Worm (Caenorhabditis elegans) whole organism, L4 larva: ENCODE results near the gene zip-12.
A peak's percentile ranks its signal among the peaks of the same experiment; 100 is the strongest.

Source experiments
- F10B5.3 ChIP-seq: sonication (generic microtip); optimal IDR thresholded peaks from 2 replicates; lab custom pipeline; 2016; ENCODE audit warnings: mild to moderate bottlenecking, missing genetic modification characterization, missing compliant biosample characterization
- Y105C5A.15 ChIP-seq: fragments of 200-800 bp; sonication (Bioruptor generic); IDR thresholded peaks from 2 replicates; pipeline ENCODE4 v1.3.6; 2022; ENCODE audit warnings: missing genetic modification characterization, missing compliant biosample characterization
- Y48G9A.11 ChIP-seq: fragments of 200-800 bp; sonication (Bioruptor generic); IDR thresholded peaks from 2 replicates; pipeline ENCODE4 v1.3.6; 2022; ENCODE audit warnings: missing genetic modification reagents, missing genetic modification characterization, missing compliant biosample characterization
- ZK546.5 ChIP-seq, 2 experiments: sonication (generic microtip); optimal IDR thresholded peaks; 2 replicates each; lab custom pipeline; 2017; ENCODE audit warnings: missing biosample characterization in 2 of 2, missing genetic modification characterization in 2 of 2
- attf-4 ChIP-seq: sonication (generic microtip); optimal IDR thresholded peaks from 3 replicates; lab custom pipeline; 2017; ENCODE audit warnings: missing biosample characterization, missing genetic modification characterization
- ceh-20 ChIP-seq: fragments of 200-800 bp; sonication (Bioruptor generic); IDR thresholded peaks from 2 replicates; pipeline ENCODE4 v1.3.6; 2022; ENCODE audit warnings: missing genetic modification reagents, missing genetic modification characterization, missing compliant biosample characterization
- ceh-28 ChIP-seq: fragments of 150-350 bp; optimal IDR thresholded peaks from 2 replicates; lab custom pipeline; 2014; ENCODE audit warnings: missing biosample characterization, missing genetic modification reagents, missing genetic modification characterization
- ceh-62 ChIP-seq: sonication (generic microtip); optimal IDR thresholded peaks from 2 replicates; lab custom pipeline; 2017; ENCODE audit warnings: missing biosample characterization, missing genetic modification characterization
- cey-2 ChIP-seq: sonication (generic microtip); optimal IDR thresholded peaks from 3 replicates; lab custom pipeline; 2017; ENCODE audit warnings: missing genetic modification characterization, mild to moderate bottlenecking, missing compliant biosample characterization, antibody characterized with exemption, borderline replicate concordance; ENCODE audit not compliant: insufficient read depth
- daf-19 ChIP-seq: fragments of 200-800 bp; sonication (Bioruptor generic); conservative IDR thresholded peaks from 2 replicates; pipeline ENCODE4 v1.3.6; 2022; ENCODE audit warnings: missing genetic modification characterization, missing compliant biosample characterization
- dmd-6 ChIP-seq: fragments of 200-800 bp; sonication (Bioruptor generic); IDR thresholded peaks from 2 replicates; pipeline ENCODE4 v1.3.6; 2022; ENCODE audit warnings: missing genetic modification reagents, missing genetic modification characterization, missing compliant biosample characterization
- dmd-9 ChIP-seq: fragments of 200-800 bp; sonication (Bioruptor generic); IDR thresholded peaks from 2 replicates; pipeline ENCODE4 v1.3.6; 2022; ENCODE audit warnings: missing genetic modification reagents, missing genetic modification characterization, missing compliant biosample characterization
- dve-1 ChIP-seq: sonication (generic microtip); optimal IDR thresholded peaks from 2 replicates; lab custom pipeline; 2017; ENCODE audit warnings: antibody characterized with exemption, mild to moderate bottlenecking, missing genetic modification characterization, missing compliant biosample characterization; ENCODE audit not compliant: insufficient read depth
- egl-43 ChIP-seq: fragments of 200-800 bp; sonication (Bioruptor generic); IDR thresholded peaks from 2 replicates; pipeline ENCODE4 v1.3.6; 2022; ENCODE audit warnings: missing genetic modification reagents, missing genetic modification characterization, missing compliant biosample characterization
- fkh-10 ChIP-seq: fragments of 150-350 bp; optimal IDR thresholded peaks from 2 replicates; lab custom pipeline; 2014; ENCODE audit warnings: missing biosample characterization, missing genetic modification reagents, missing genetic modification characterization
- fos-1 ChIP-seq: fragments of 150-350 bp; optimal IDR thresholded peaks from 2 replicates; lab custom pipeline; 2014; ENCODE audit warnings: missing biosample characterization, missing genetic modification characterization
- hlh-11 ChIP-seq: fragments of 200-800 bp; sonication (Bioruptor generic); optimal IDR thresholded peaks from 2 replicates; lab custom pipeline; 2018; ENCODE audit warnings: mild to moderate bottlenecking, missing genetic modification characterization, missing compliant biosample characterization
- hlh-30 ChIP-seq: sonication (generic microtip); optimal IDR thresholded peaks from 2 replicates; lab custom pipeline; 2017; ENCODE audit warnings: antibody characterized with exemption, mild to moderate bottlenecking, missing genetic modification characterization, missing compliant biosample characterization; ENCODE audit not compliant: insufficient read depth
- jun-1 ChIP-seq: fragments of 150-350 bp; optimal IDR thresholded peaks from 2 replicates; lab custom pipeline; 2014; ENCODE audit warnings: missing biosample characterization, missing genetic modification reagents, missing genetic modification characterization
- lin-1 ChIP-seq: fragments of 200-800 bp; sonication (Bioruptor generic); IDR thresholded peaks from 2 replicates; pipeline ENCODE4 v1.3.6; 2022; ENCODE audit warnings: missing genetic modification reagents, missing genetic modification characterization, missing compliant biosample characterization
- lin-13 ChIP-seq: fragments of 150-350 bp; optimal IDR thresholded peaks from 2 replicates; lab custom pipeline; 2014; ENCODE audit warnings: missing biosample characterization, missing genetic modification reagents, missing genetic modification characterization
- lin-15B ChIP-seq: fragments of 150-350 bp; sonication (generic microtip); optimal IDR thresholded peaks from 3 replicates; lab custom pipeline; 2014; ENCODE audit warnings: missing biosample characterization, missing genetic modification characterization
- lin-38 ChIP-seq: fragments of 200-800 bp; sonication (Bioruptor generic); IDR thresholded peaks from 2 replicates; pipeline ENCODE4 v1.3.6; 2022; ENCODE audit warnings: missing genetic modification reagents, missing genetic modification characterization, missing compliant biosample characterization
- lin-39 ChIP-seq: fragments of 150-350 bp; optimal IDR thresholded peaks from 2 replicates; lab custom pipeline; 2014; ENCODE audit warnings: missing biosample characterization, missing genetic modification reagents, missing genetic modification characterization
- lir-3 ChIP-seq: sonication (generic microtip); optimal IDR thresholded peaks from 2 replicates; lab custom pipeline; 2016; ENCODE audit warnings: mild to moderate bottlenecking, missing genetic modification characterization, missing compliant biosample characterization
- mdl-1 ChIP-seq, 2 experiments: fragments of 150-350 bp in 1 of 2; sonication (generic microtip) in 1 of 2; optimal IDR thresholded peaks; 2 replicates each; lab custom pipeline; 2014 to 2017; ENCODE audit warnings: missing biosample characterization in 2 of 2, missing genetic modification characterization in 2 of 2
- mes-2 ChIP-seq: sonication (generic microtip); optimal IDR thresholded peaks from 2 replicates; lab custom pipeline; 2016; ENCODE audit warnings: missing genotype, mild to moderate bottlenecking, missing genetic modification characterization, missing compliant biosample characterization; ENCODE audit not compliant: poor library complexity, severe bottlenecking
- mxl-2 ChIP-seq: fragments of 200-800 bp; sonication (Bioruptor generic); conservative IDR thresholded peaks from 2 replicates; pipeline ENCODE4 v1.3.6; 2022; ENCODE audit warnings: missing genetic modification reagents, missing genetic modification characterization, missing compliant biosample characterization
- mxl-3 ChIP-seq: fragments of 200-800 bp; sonication (Bioruptor generic); optimal IDR thresholded peaks from 2 replicates; lab custom pipeline; 2018; ENCODE audit warnings: mild to moderate bottlenecking, missing genetic modification characterization, missing compliant biosample characterization
- nhr-10 ChIP-seq: fragments of 150-350 bp; optimal IDR thresholded peaks from 2 replicates; lab custom pipeline; 2014; ENCODE audit warnings: missing biosample characterization, missing genetic modification characterization
- nhr-102 ChIP-seq: sonication (generic microtip); optimal IDR thresholded peaks from 2 replicates; lab custom pipeline; 2016; ENCODE audit warnings: mild to moderate bottlenecking, missing genetic modification characterization, moderate library complexity, missing compliant biosample characterization
- nhr-25 ChIP-seq: sonication (generic microtip); optimal IDR thresholded peaks from 2 replicates; lab custom pipeline; 2017; ENCODE audit warnings: missing genetic modification characterization, mild to moderate bottlenecking, missing compliant biosample characterization, antibody characterized with exemption, moderate library complexity, borderline replicate concordance; ENCODE audit not compliant: insufficient read depth
- nhr-41 ChIP-seq: fragments of 200-800 bp; sonication (Bioruptor generic); IDR thresholded peaks from 2 replicates; pipeline ENCODE4 v1.3.6; 2022; ENCODE audit warnings: missing genetic modification reagents, missing genetic modification characterization, missing compliant biosample characterization
- nhr-6 ChIP-seq: fragments of 150-350 bp; optimal IDR thresholded peaks from 2 replicates; lab custom pipeline; 2014; ENCODE audit warnings: missing biosample characterization, missing genetic modification characterization
- nhr-76 ChIP-seq: fragments of 150-350 bp; optimal IDR thresholded peaks from 2 replicates; lab custom pipeline; 2014; ENCODE audit warnings: missing biosample characterization, missing genetic modification characterization
- nhr-77 ChIP-seq: fragments of 150-350 bp; optimal IDR thresholded peaks from 2 replicates; lab custom pipeline; 2014; ENCODE audit warnings: missing biosample characterization, missing genetic modification characterization
- php-3 ChIP-seq: fragments of 200-800 bp; sonication (Bioruptor generic); IDR thresholded peaks from 2 replicates; pipeline ENCODE4 v1.3.6; 2022; ENCODE audit warnings: missing genetic modification reagents, missing genetic modification characterization, missing compliant biosample characterization
- pqm-1 ChIP-seq: sonication (generic microtip); optimal IDR thresholded peaks from 2 replicates; lab custom pipeline; 2017; ENCODE audit warnings: missing biosample characterization, missing genetic modification characterization
- set-16 ChIP-seq: fragments of 200-800 bp; sonication (Bioruptor generic); IDR thresholded peaks from 2 replicates; pipeline ENCODE4 v1.3.6; 2022; ENCODE audit warnings: missing genetic modification reagents, missing genetic modification characterization, missing compliant biosample characterization
- snpc-1.2 ChIP-seq: fragments of 200-800 bp; sonication (Bioruptor generic); IDR thresholded peaks from 2 replicates; pipeline ENCODE4 v1.3.6; 2022; ENCODE audit warnings: missing genetic modification reagents, missing genetic modification characterization, missing compliant biosample characterization
- spr-3 ChIP-seq: fragments of 200-800 bp; sonication (Bioruptor generic); optimal IDR thresholded peaks from 2 replicates; lab custom pipeline; 2018; ENCODE audit warnings: mild to moderate bottlenecking, missing genetic modification characterization, missing compliant biosample characterization
- tag-97 ChIP-seq: fragments of 200-800 bp; sonication (Bioruptor generic); IDR thresholded peaks from 2 replicates; pipeline ENCODE4 v1.3.6; 2022; ENCODE audit warnings: missing genetic modification characterization, missing compliant biosample characterization
- tra-1 ChIP-seq: fragments of 200-800 bp; sonication (Bioruptor generic); IDR thresholded peaks from 2 replicates; pipeline ENCODE4 v1.3.6; 2022; ENCODE audit warnings: missing genetic modification reagents, missing genetic modification characterization, missing compliant biosample characterization
- unc-130 ChIP-seq: sonication (generic microtip); optimal IDR thresholded peaks from 2 replicates; lab custom pipeline; 2016; ENCODE audit warnings: missing genetic modification reagents, missing genetic modification characterization, missing compliant biosample characterization
- unc-39 ChIP-seq: sonication (generic microtip); optimal IDR thresholded peaks from 2 replicates; lab custom pipeline; 2017; ENCODE audit warnings: missing biosample characterization, missing genetic modification characterization
- unc-62 ChIP-seq, 3 experiments: fragments of 150-350 bp in 1 of 3; sonication (generic microtip); optimal IDR thresholded peaks in 2 of 3; peaks in 1 of 3; 1 replicate in 1 of 3; 2 replicates in 2 of 3; lab custom pipeline; 2014 to 2017; ENCODE audit warnings: missing biosample characterization in 3 of 3, missing genetic modification characterization in 3 of 3, missing genetic modification reagents in 3 of 3, missing genotype in 1 of 3
- zfp-3 ChIP-seq: fragments of 200-800 bp; sonication (Bioruptor generic); conservative IDR thresholded peaks from 2 replicates; pipeline ENCODE4 v1.3.6; 2022; ENCODE audit warnings: missing genetic modification reagents, missing genetic modification characterization, missing compliant biosample characterization
- zip-2 ChIP-seq: fragments of 150-350 bp; optimal IDR thresholded peaks from 2 replicates; lab custom pipeline; 2014; ENCODE audit warnings: missing biosample characterization, missing genetic modification characterization
- ztf-11 ChIP-seq: fragments of 150-350 bp; optimal IDR thresholded peaks from 2 replicates; lab custom pipeline; 2014; ENCODE audit warnings: missing biosample characterization, missing genetic modification characterization

zip-12 gene

ce11 chrIII:12315179-12315578 is 12.5 kb upstream of the zip-12 start, which contains the start of gene Y75B8A.37:
TSS of gene Y75B8A.37 (plus strand) at chrIII:12315479.
- TF ChIP-seq ZK546.5 (tag; optimal IDR thresholded peaks at IDR 0.05; lab: Kevin White, UChicago) (no peak), spr-3 (no peak), zfp-3 (GFP tag; lab: Robert Waterston, UW) (no peak), daf-19 (GFP tag; lab: Robert Waterston, UW) (no peak), ztf-11 (tag; lab: Kevin White, UChicago) (no peak), mxl-3 (GFP tag; lab: Kevin White, UChicago) (no peak), dmd-9 (GFP tag; lab: Robert Waterston, UW) (no peak), unc-62 (GFP tag; optimal IDR thresholded peaks at IDR 0.05 in 1 of 2; lab: Kevin White, UChicago) (no peak), unc-62 (tag; optimal IDR thresholded peaks at IDR 0.05; lab: Kevin White, UChicago) (no peak), Y105C5A.15 (GFP tag; lab: Robert Waterston, UW) (no peak), lir-3 (tag; lab: Kevin White, UChicago) (no peak), jun-1 (no peak), nhr-77 (tag; lab: Kevin White, UChicago) (no peak), cey-2 (no peak), fkh-10 (GFP tag; lab: Kevin White, UChicago) (no peak), tra-1 (GFP tag; lab: Robert Waterston, UW) (no peak), tag-97 (no peak), set-16 (no peak)

ce11 chrIII:12317492-12317891 is 10.2 kb upstream of the zip-12 start:
- TF ChIP-seq dmd-6 = peak; percentile 86
- no peak for TF ChIP-seq mxl-2 (GFP tag; lab: Robert Waterston, UW)
- no peak for TF ChIP-seq nhr-25 (tag; lab: Kevin White, UChicago)
- TF ChIP-seq hlh-11 (tag; lab: Kevin White, UChicago) = peak; percentile 79
- no peak for TF ChIP-seq fos-1
- peak; percentile 38 for TF ChIP-seq lin-13 (GFP tag; lab: Kevin White, UChicago)
- TF ChIP-seq nhr-102 (tag; lab: Kevin White, UChicago) = no peak
- TF ChIP-seq nhr-77 (tag; lab: Kevin White, UChicago) = no peak
- TF ChIP-seq unc-130 (GFP tag; lab: Kevin White, UChicago) = no peak
- TF ChIP-seq nhr-41 (GFP tag; lab: Robert Waterston, UW) = peak; percentile 92
- no peak for TF ChIP-seq egl-43
- no peak for TF ChIP-seq lin-39 (tag; lab: Kevin White, UChicago)
- TF ChIP-seq nhr-6 (tag; lab: Kevin White, UChicago) = peak; percentile 81
- TF ChIP-seq ceh-20 = no peak
- TF ChIP-seq hlh-30 (tag; lab: Kevin White, UChicago) = peak; percentile 49
- peak; percentile 24; the same call in 1 of the 2 replicates for TF ChIP-seq lin-38 (GFP tag; lab: Robert Waterston, UW)
- no peak for TF ChIP-seq unc-39 (tag; lab: Kevin White, UChicago)
- TF ChIP-seq mdl-1 (tag; optimal IDR thresholded peaks at IDR 0.05; lab: Kevin White, UChicago) = no peak
- no peak for TF ChIP-seq Y48G9A.11 (GFP tag; lab: Robert Waterston, UW)
- no peak for TF ChIP-seq zip-2
- no peak for TF ChIP-seq ceh-62 (tag; lab: Kevin White, UChicago)
- peak; percentile 4 for TF ChIP-seq mes-2 (tag; lab: Kevin White, UChicago)
- no peak for TF ChIP-seq snpc-1.2 (GFP tag; lab: Robert Waterston, UW)
- peak; percentile 76 for TF ChIP-seq dve-1
- TF ChIP-seq ceh-28 (tag; lab: Kevin White, UChicago) = no peak
- TF ChIP-seq set-16 = no peak
- TF ChIP-seq attf-4 (tag; lab: Kevin White, UChicago) = no peak
- TF ChIP-seq lir-3 (tag; lab: Kevin White, UChicago) = no peak
- no peak for TF ChIP-seq daf-19 (GFP tag; lab: Robert Waterston, UW)
- no peak for TF ChIP-seq F10B5.3 (tag; lab: Kevin White, UChicago)
- TF ChIP-seq php-3 (GFP tag; lab: Robert Waterston, UW) = peak; percentile 88
- TF ChIP-seq lin-1 (GFP tag; lab: Robert Waterston, UW) = peak; percentile 87
- TF ChIP-seq jun-1 = no peak
- no peak for TF ChIP-seq nhr-76 (tag; lab: Kevin White, UChicago)
- TF ChIP-seq pqm-1 (tag; lab: Kevin White, UChicago) = peak; percentile 86
- TF ChIP-seq lin-15B (tag; lab: Kevin White, UChicago) = no peak
- TF ChIP-seq nhr-10 = no peak
